Worm (Caenorhabditis elegans) whole organism, mixed stage, embryonic: Measurements from ENCODE around the gene lim-6.

Experiments used
- blmp-1 ChIP-seq: fragments of 150-350 bp; optimal IDR thresholded peaks from 2 replicates; lab custom pipeline; 2014; ENCODE audit warnings: missing biosample characterization, missing genetic modification characterization
- elt-1 ChIP-seq: sonication (generic microtip); optimal IDR thresholded peaks from 2 replicates; lab custom pipeline; 2017; ENCODE audit warnings: missing genetic modification characterization, mild to moderate bottlenecking, missing compliant biosample characterization, antibody characterized with exemption, moderate library complexity, borderline replicate concordance; ENCODE audit not compliant: insufficient read depth
- elt-3 ChIP-seq: fragments of 150-350 bp; optimal IDR thresholded peaks from 2 replicates; lab custom pipeline; 2014; ENCODE audit warnings: missing biosample characterization, missing genetic modification characterization
- lin-13 ChIP-seq: fragments of 150-350 bp; optimal IDR thresholded peaks from 2 replicates; lab custom pipeline; 2014; ENCODE audit warnings: missing biosample characterization, missing genetic modification characterization
- lsy-2 ChIP-seq: fragments of 150-350 bp; optimal IDR thresholded peaks from 2 replicates; lab custom pipeline; 2014; ENCODE audit warnings: missing biosample characterization, missing genetic modification characterization
- mab-5 ChIP-seq: fragments of 150-350 bp; optimal IDR thresholded peaks from 2 replicates; lab custom pipeline; 2014; ENCODE audit warnings: missing biosample characterization, missing genetic modification characterization
- mep-1 ChIP-seq: fragments of 150-350 bp; optimal IDR thresholded peaks from 2 replicates; lab custom pipeline; 2017; ENCODE audit warnings: missing biosample characterization, missing genetic modification reagents, missing genetic modification characterization, inconsistent platforms
- nhr-76 ChIP-seq: sonication (generic microtip); optimal IDR thresholded peaks from 2 replicates; lab custom pipeline; 2017; ENCODE audit warnings: missing biosample characterization, missing genetic modification characterization
- pha-4 ChIP-seq: fragments of 150-350 bp; optimal IDR thresholded peaks from 2 replicates; lab custom pipeline; 2018; ENCODE audit warnings: missing biosample characterization, missing genetic modification reagents, missing genetic modification characterization
- tbx-8 ChIP-seq: fragments of 200-800 bp; sonication (Bioruptor generic); optimal IDR thresholded peaks from 2 replicates; lab custom pipeline; 2018; ENCODE audit warnings: mild to moderate bottlenecking, missing genetic modification characterization, moderate library complexity, missing compliant biosample characterization
- unc-120 ChIP-seq: sonication (generic microtip); optimal IDR thresholded peaks from 2 replicates; lab custom pipeline; 2017; ENCODE audit warnings: missing genetic modification characterization, missing compliant biosample characterization; ENCODE audit not compliant: poor library complexity, severe bottlenecking
- unc-39 ChIP-seq: fragments of 150-350 bp; optimal IDR thresholded peaks from 2 replicates; lab custom pipeline; 2014; ENCODE audit warnings: missing biosample characterization, missing genetic modification characterization
- unc-62 ChIP-seq: fragments of 150-350 bp; optimal IDR thresholded peaks from 2 replicates; lab custom pipeline; 2014; ENCODE audit warnings: missing biosample characterization, missing genetic modification reagents, missing genetic modification characterization

DNA sequence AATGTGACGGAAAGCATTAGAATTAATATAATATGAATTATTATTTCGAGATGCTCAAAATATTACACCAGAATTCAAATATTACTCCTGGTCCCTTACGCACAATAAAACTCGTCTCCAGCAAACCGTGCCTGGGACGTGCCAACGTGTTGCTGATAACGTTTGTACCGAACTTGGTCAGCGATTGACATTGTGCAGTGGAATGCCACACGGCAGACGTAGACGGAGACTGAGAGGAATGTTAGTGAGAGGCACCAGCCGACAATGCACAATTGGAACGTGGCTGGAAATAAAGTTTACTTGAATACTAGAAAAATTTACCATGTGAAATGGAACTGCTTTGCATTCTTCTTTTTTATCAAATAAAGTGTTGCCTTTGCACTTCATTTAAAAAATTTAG is 45.0 kb downstream of the lim-6 start:
- TF ChIP-seq mep-1 (tag; lab: Kevin White, UChicago): no peak
- TF ChIP-seq nhr-76 (tag; lab: Kevin White, UChicago): no peak
- TF ChIP-seq tbx-8 (GFP tag; lab: Kevin White, UChicago): no peak
- no peak for TF ChIP-seq elt-3
- no peak for TF ChIP-seq lin-13 (tag; lab: Kevin White, UChicago)
- TF ChIP-seq lsy-2 (tag; lab: Kevin White, UChicago): no peak
- no peak for TF ChIP-seq blmp-1
- no peak for TF ChIP-seq unc-120 (tag; lab: Kevin White, UChicago)
- no peak for TF ChIP-seq elt-1
- no peak for TF ChIP-seq unc-62 (GFP tag; lab: Kevin White, UChicago)
- no peak for TF ChIP-seq mab-5 (tag; lab: Kevin White, UChicago)
- TF ChIP-seq unc-39 (tag; lab: Kevin White, UChicago): no peak
- TF ChIP-seq pha-4 (tag; lab: Kevin White, UChicago): no peak
